Worm (Caenorhabditis elegans) whole organism, L4 larva: Measurements from ENCODE around the gene B0563.9.

ENCODE experiments used
- T20F7.1 ChIP-seq: fragments of 200-800 bp; sonication (Bioruptor generic); optimal IDR thresholded peaks from 2 replicates; lab custom pipeline; 2018; ENCODE audit warnings: mild to moderate bottlenecking, missing genetic modification characterization, missing compliant biosample characterization
- Y105C5A.15 ChIP-seq: fragments of 200-800 bp; sonication (Bioruptor generic); IDR thresholded peaks from 2 replicates; pipeline ENCODE4 v1.3.6; 2022; ENCODE audit warnings: missing genetic modification characterization, missing compliant biosample characterization
- aha-1 ChIP-seq: fragments of 150-350 bp; peaks from one replicate; lab custom pipeline; 2014; ENCODE audit warnings: missing biosample characterization, missing genetic modification characterization
- arid-1 ChIP-seq: fragments of 200-800 bp; sonication (Bioruptor generic); conservative IDR thresholded peaks from 2 replicates; pipeline ENCODE4 v1.3.6; 2022; ENCODE audit warnings: missing genetic modification reagents, missing genetic modification characterization, missing compliant biosample characterization
- ces-1 ChIP-seq: fragments of 150-350 bp; sonication (generic microtip); optimal IDR thresholded peaks from 4 replicates; lab custom pipeline; 2014; ENCODE audit warnings: missing biosample characterization, missing genetic modification reagents, missing genetic modification characterization
- daf-16 ChIP-seq, 3 experiments: sonication (generic microtip); optimal IDR thresholded peaks; 2 replicates each; lab custom pipeline; 2016 to 2017; ENCODE audit warnings: missing genetic modification characterization in 3 of 3, missing genetic modification reagents in 3 of 3, mild to moderate bottlenecking in 2 of 3, missing compliant biosample characterization in 2 of 3, missing biosample characterization in 1 of 3, moderate library complexity in 1 of 3
- daf-19 ChIP-seq: fragments of 200-800 bp; sonication (Bioruptor generic); conservative IDR thresholded peaks from 2 replicates; pipeline ENCODE4 v1.3.6; 2022; ENCODE audit warnings: missing genetic modification characterization, missing compliant biosample characterization
- dmd-6 ChIP-seq: fragments of 200-800 bp; sonication (Bioruptor generic); IDR thresholded peaks from 2 replicates; pipeline ENCODE4 v1.3.6; 2022; ENCODE audit warnings: missing genetic modification reagents, missing genetic modification characterization, missing compliant biosample characterization
- dpl-1 ChIP-seq: fragments of 150-350 bp; optimal IDR thresholded peaks from 2 replicates; lab custom pipeline; 2014; ENCODE audit warnings: missing biosample characterization, missing genetic modification reagents, missing genetic modification characterization
- dve-1 ChIP-seq: sonication (generic microtip); optimal IDR thresholded peaks from 2 replicates; lab custom pipeline; 2017; ENCODE audit warnings: antibody characterized with exemption, mild to moderate bottlenecking, missing genetic modification characterization, missing compliant biosample characterization; ENCODE audit not compliant: insufficient read depth
- fkh-10 ChIP-seq: fragments of 150-350 bp; optimal IDR thresholded peaks from 2 replicates; lab custom pipeline; 2014; ENCODE audit warnings: missing biosample characterization, missing genetic modification reagents, missing genetic modification characterization
- gei-8 ChIP-seq: fragments of 200-800 bp; sonication (Bioruptor generic); optimal IDR thresholded peaks from 2 replicates; lab custom pipeline; 2018; ENCODE audit warnings: mild to moderate bottlenecking, missing genetic modification characterization, missing compliant biosample characterization
- hif-1 ChIP-seq, 2 experiments: sonication (generic microtip); optimal IDR thresholded peaks; 2 replicates each; lab custom pipeline; 2016 to 2017; ENCODE audit warnings: missing compliant biosample characterization in 2 of 2, missing genetic modification characterization in 2 of 2, missing genetic modification reagents in 2 of 2, missing genotype in 2 of 2, mild to moderate bottlenecking in 1 of 2
- hlh-11 ChIP-seq: fragments of 200-800 bp; sonication (Bioruptor generic); optimal IDR thresholded peaks from 2 replicates; lab custom pipeline; 2018; ENCODE audit warnings: mild to moderate bottlenecking, missing genetic modification characterization, missing compliant biosample characterization
- hlh-30 ChIP-seq: sonication (generic microtip); optimal IDR thresholded peaks from 2 replicates; lab custom pipeline; 2017; ENCODE audit warnings: antibody characterized with exemption, mild to moderate bottlenecking, missing genetic modification characterization, missing compliant biosample characterization; ENCODE audit not compliant: insufficient read depth
- lin-38 ChIP-seq: fragments of 200-800 bp; sonication (Bioruptor generic); IDR thresholded peaks from 2 replicates; pipeline ENCODE4 v1.3.6; 2022; ENCODE audit warnings: missing genetic modification reagents, missing genetic modification characterization, missing compliant biosample characterization
- lin-39 ChIP-seq: fragments of 150-350 bp; optimal IDR thresholded peaks from 2 replicates; lab custom pipeline; 2014; ENCODE audit warnings: missing biosample characterization, missing genetic modification reagents, missing genetic modification characterization
- lir-3 ChIP-seq: sonication (generic microtip); optimal IDR thresholded peaks from 2 replicates; lab custom pipeline; 2016; ENCODE audit warnings: mild to moderate bottlenecking, missing genetic modification characterization, missing compliant biosample characterization
- madf-5 ChIP-seq, 2 experiments: fragments of 200-800 bp; sonication (Bioruptor generic); IDR thresholded peaks; 2 replicates each; pipeline ENCODE4 v1.3.6; 2022; ENCODE audit warnings: missing compliant biosample characterization in 2 of 2, missing genetic modification characterization in 2 of 2
- mdl-1 ChIP-seq, 2 experiments: fragments of 150-350 bp in 1 of 2; sonication (generic microtip) in 1 of 2; optimal IDR thresholded peaks; 2 replicates each; lab custom pipeline; 2014 to 2017; ENCODE audit warnings: missing biosample characterization in 2 of 2, missing genetic modification characterization in 2 of 2
- mep-1 ChIP-seq: fragments of 150-350 bp; sonication (generic microtip); optimal IDR thresholded peaks from 3 replicates; lab custom pipeline; 2014; ENCODE audit warnings: missing biosample characterization, missing genetic modification characterization
- mes-2 ChIP-seq: sonication (generic microtip); optimal IDR thresholded peaks from 2 replicates; lab custom pipeline; 2016; ENCODE audit warnings: missing genotype, mild to moderate bottlenecking, missing genetic modification characterization, missing compliant biosample characterization; ENCODE audit not compliant: poor library complexity, severe bottlenecking
- mxl-2 ChIP-seq: fragments of 200-800 bp; sonication (Bioruptor generic); conservative IDR thresholded peaks from 2 replicates; pipeline ENCODE4 v1.3.6; 2022; ENCODE audit warnings: missing genetic modification reagents, missing genetic modification characterization, missing compliant biosample characterization
- mxl-3 ChIP-seq: fragments of 200-800 bp; sonication (Bioruptor generic); optimal IDR thresholded peaks from 2 replicates; lab custom pipeline; 2018; ENCODE audit warnings: mild to moderate bottlenecking, missing genetic modification characterization, missing compliant biosample characterization
- nhr-10 ChIP-seq: fragments of 150-350 bp; optimal IDR thresholded peaks from 2 replicates; lab custom pipeline; 2014; ENCODE audit warnings: missing biosample characterization, missing genetic modification characterization
- nhr-102 ChIP-seq: sonication (generic microtip); optimal IDR thresholded peaks from 2 replicates; lab custom pipeline; 2016; ENCODE audit warnings: mild to moderate bottlenecking, missing genetic modification characterization, moderate library complexity, missing compliant biosample characterization
- nhr-111 ChIP-seq: fragments of 200-800 bp; sonication (Bioruptor generic); optimal IDR thresholded peaks from 2 replicates; lab custom pipeline; 2018; ENCODE audit warnings: mild to moderate bottlenecking, missing genetic modification characterization, missing compliant biosample characterization
- nhr-237 ChIP-seq: sonication (generic microtip); optimal IDR thresholded peaks from 2 replicates; lab custom pipeline; 2017; ENCODE audit warnings: missing biosample characterization, missing genetic modification characterization
- nhr-25 ChIP-seq: sonication (generic microtip); optimal IDR thresholded peaks from 2 replicates; lab custom pipeline; 2017; ENCODE audit warnings: missing genetic modification characterization, mild to moderate bottlenecking, missing compliant biosample characterization, antibody characterized with exemption, moderate library complexity, borderline replicate concordance; ENCODE audit not compliant: insufficient read depth
- nhr-28 ChIP-seq: fragments of 150-350 bp; optimal IDR thresholded peaks from 2 replicates; lab custom pipeline; 2014; ENCODE audit warnings: missing biosample characterization, missing genetic modification characterization
- nhr-48 ChIP-seq: sonication (generic microtip); optimal IDR thresholded peaks from 2 replicates; lab custom pipeline; 2016; ENCODE audit warnings: mild to moderate bottlenecking, missing genetic modification characterization, missing compliant biosample characterization
- nhr-77 ChIP-seq: fragments of 150-350 bp; optimal IDR thresholded peaks from 2 replicates; lab custom pipeline; 2014; ENCODE audit warnings: missing biosample characterization, missing genetic modification characterization
- skn-1 ChIP-seq: fragments of 150-350 bp; optimal IDR thresholded peaks from 2 replicates; lab custom pipeline; 2014; ENCODE audit warnings: missing biosample characterization, missing genetic modification characterization
- snpc-4 ChIP-seq: fragments of 150-350 bp; optimal IDR thresholded peaks from 2 replicates; lab custom pipeline; 2014; ENCODE audit warnings: missing biosample characterization, missing genetic modification characterization
- spr-1 ChIP-seq: sonication (generic microtip); optimal IDR thresholded peaks from 2 replicates; lab custom pipeline; 2016; ENCODE audit warnings: mild to moderate bottlenecking, missing genetic modification characterization, missing compliant biosample characterization
- tra-1 ChIP-seq: fragments of 200-800 bp; sonication (Bioruptor generic); IDR thresholded peaks from 2 replicates; pipeline ENCODE4 v1.3.6; 2022; ENCODE audit warnings: missing genetic modification reagents, missing genetic modification characterization, missing compliant biosample characterization
- unc-39 ChIP-seq: sonication (generic microtip); optimal IDR thresholded peaks from 2 replicates; lab custom pipeline; 2017; ENCODE audit warnings: missing biosample characterization, missing genetic modification characterization
- unc-62 ChIP-seq, 3 experiments: fragments of 150-350 bp in 1 of 3; sonication (generic microtip); optimal IDR thresholded peaks in 2 of 3; peaks in 1 of 3; 1 replicate in 1 of 3; 2 replicates in 2 of 3; lab custom pipeline; 2014 to 2017; ENCODE audit warnings: missing biosample characterization in 3 of 3, missing genetic modification characterization in 3 of 3, missing genetic modification reagents in 3 of 3, missing genotype in 1 of 3
- zag-1 ChIP-seq: fragments of 150-350 bp; optimal IDR thresholded peaks from 2 replicates; lab custom pipeline; 2014; ENCODE audit warnings: missing biosample characterization, missing genetic modification characterization
- zip-11 ChIP-seq: fragments of 200-800 bp; sonication (Bioruptor generic); IDR thresholded peaks from 2 replicates; pipeline ENCODE4 v1.3.6; 2022; ENCODE audit warnings: missing genetic modification characterization, missing compliant biosample characterization

B0563.9 gene

ce11 chrX:9213873-9214341 is 45.6 kb downstream of the B0563.9 start, which contains the start of gene C35B8.3:
C35B8.3 (plus strand) TSS chrX:9213923.
- TF ChIP-seq daf-16 (GFP tag; optimal IDR thresholded peaks at IDR 0.05; lab: Kevin White, UChicago) (no peak), daf-16 (tag; optimal IDR thresholded peaks at IDR 0.05; lab: Kevin White, UChicago) (peak; percentile 81), mxl-3 (peak; percentile 67), fkh-10 (GFP tag; lab: Kevin White, UChicago) (no peak), spr-1 (tag; lab: Kevin White, UChicago) (no peak), lir-3 (tag; lab: Kevin White, UChicago) (no peak), daf-19 (GFP tag; lab: Robert Waterston, UW) (no peak), nhr-28 (tag; lab: Kevin White, UChicago) (peak; percentile 88), hif-1 (tag; optimal IDR thresholded peaks at IDR 0.05; lab: Kevin White, UChicago) (peak in 1 of 2 experiments; percentile 36), mep-1 (peak; percentile 31), tra-1 (GFP tag; lab: Robert Waterston, UW) (0 out of 2 replicates have a peak, but pooled peaks have one; percentile 39), dmd-6 (GFP tag; lab: Robert Waterston, UW) (peak; percentile 82), zag-1 (tag; lab: Kevin White, UChicago) (no peak), arid-1 (GFP tag; lab: Robert Waterston, UW) (no peak), ces-1 (GFP tag; lab: Kevin White, UChicago) (no peak), lin-39 (tag; lab: Kevin White, UChicago) (no peak), dpl-1 (GFP tag; lab: Kevin White, UChicago) (no peak), zip-11 (GFP tag; lab: Robert Waterston, UW) (no peak), nhr-10 (tag; lab: Kevin White, UChicago) (peak; percentile 41), nhr-111 (GFP tag; lab: Kevin White, UChicago) (no peak), T20F7.1 (GFP tag; lab: Kevin White, UChicago) (no peak), hlh-11 (tag; lab: Kevin White, UChicago) (peak; percentile 84), snpc-4 (no peak), skn-1 (no peak), mdl-1 (tag; optimal IDR thresholded peaks at IDR 0.05; lab: Kevin White, UChicago) (peak; percentile 15 to 91), aha-1 (tag; lab: Kevin White, UChicago) (peak; percentile 97), nhr-77 (tag; lab: Kevin White, UChicago) (peak; percentile 76), unc-62 (GFP tag; optimal IDR thresholded peaks at IDR 0.05 in 1 of 2; lab: Kevin White, UChicago) (peak in 1 of 2 experiments; percentile 84), unc-62 (tag; optimal IDR thresholded peaks at IDR 0.05; lab: Kevin White, UChicago) (no peak), nhr-102 (tag; lab: Kevin White, UChicago) (peak; percentile 35), nhr-25 (tag; lab: Kevin White, UChicago) (peak; percentile 42), gei-8 (GFP tag; lab: Kevin White, UChicago) (peak; percentile 22), madf-5 (GFP tag; IDR thresholded peaks at IDR 0.05; lab: Robert Waterston, UW) (no peak), mes-2 (tag; lab: Kevin White, UChicago) (peak; percentile 16), nhr-237 (tag; lab: Kevin White, UChicago) (no peak), dve-1 (tag; lab: Kevin White, UChicago) (peak; percentile 76), nhr-48 (tag; lab: Kevin White, UChicago) (peak; percentile 83), Y105C5A.15 (no peak), mxl-2 (GFP tag; lab: Robert Waterston, UW) (no peak), hlh-30 (tag; lab: Kevin White, UChicago) (peak; percentile 84), unc-39 (tag; lab: Kevin White, UChicago) (no peak), lin-38 (no peak)
